Worm (Caenorhabditis elegans) whole organism, L1 larva: ENCODE results near the gene C37C3.18.

Source experiments
- C04F5.9 ChIP-seq: sonication (generic microtip); optimal IDR thresholded peaks from 2 replicates; lab custom pipeline; 2016; ENCODE audit warnings: missing genetic modification characterization, missing compliant biosample characterization
- C34B4.2 ChIP-seq: sonication (generic microtip); optimal IDR thresholded peaks from 2 replicates; lab custom pipeline; 2017; ENCODE audit warnings: mild to moderate bottlenecking, missing genetic modification characterization, missing compliant biosample characterization
- Y116A8C.19 ChIP-seq: sonication (generic microtip); optimal IDR thresholded peaks from 2 replicates; lab custom pipeline; 2016; ENCODE audit warnings: missing compliant biosample characterization, missing genetic modification characterization, borderline replicate concordance
- alr-1 ChIP-seq: fragments of 200-800 bp; sonication (Bioruptor generic); optimal IDR thresholded peaks from 2 replicates; lab custom pipeline; 2018; ENCODE audit warnings: borderline replicate concordance, mild to moderate bottlenecking, missing genetic modification characterization, missing compliant biosample characterization
- ama-1 ChIP-seq: fragments of 150-350 bp; optimal IDR thresholded peaks from 2 replicates; lab custom pipeline; 2014
- blmp-1 ChIP-seq: fragments of 150-350 bp; optimal IDR thresholded peaks from 2 replicates; lab custom pipeline; 2014; ENCODE audit warnings: missing biosample characterization, missing genetic modification characterization
- ceh-63 ChIP-seq: fragments of 200-800 bp; sonication (Bioruptor generic); optimal IDR thresholded peaks from 2 replicates; lab custom pipeline; 2018; ENCODE audit warnings: mild to moderate bottlenecking, missing genetic modification characterization, missing compliant biosample characterization
- ceh-8 ChIP-seq: fragments of 200-800 bp; sonication (Bioruptor generic); optimal IDR thresholded peaks from 2 replicates; lab custom pipeline; 2018; ENCODE audit warnings: mild to moderate bottlenecking, missing genetic modification characterization, moderate library complexity, missing compliant biosample characterization
- ceh-82 ChIP-seq, 3 experiments: fragments of 150-350 bp in 1 of 3; sonication (generic microtip) in 2 of 3; optimal IDR thresholded peaks; 2 replicates each; lab custom pipeline; 2014 to 2017; ENCODE audit warnings: missing biosample characterization in 3 of 3, missing genetic modification characterization in 3 of 3
- ces-1 ChIP-seq: fragments of 150-350 bp; optimal IDR thresholded peaks from 2 replicates; lab custom pipeline; 2014; ENCODE audit warnings: missing biosample characterization, missing genetic modification reagents, missing genetic modification characterization
- dpl-1 ChIP-seq, 3 experiments: fragments of 150-350 bp in 2 of 3; sonication (generic microtip) in 1 of 3; optimal IDR thresholded peaks; 2 replicates each; lab custom pipeline; 2014 to 2017; ENCODE audit warnings: missing biosample characterization in 3 of 3, missing genetic modification characterization in 3 of 3, missing genetic modification reagents in 3 of 3
- efl-3 ChIP-seq: fragments of 200-800 bp; sonication (Bioruptor generic); optimal IDR thresholded peaks from 2 replicates; lab custom pipeline; 2018; ENCODE audit warnings: mild to moderate bottlenecking, missing genetic modification characterization, missing compliant biosample characterization
- egl-13 ChIP-seq: sonication (generic microtip); optimal IDR thresholded peaks from 2 replicates; lab custom pipeline; 2016; ENCODE audit warnings: missing genotype, missing genetic modification reagents, missing genetic modification characterization, missing compliant biosample characterization
- egl-27 ChIP-seq, 2 experiments: fragments of 150-350 bp in 1 of 2; sonication (generic microtip); optimal IDR thresholded peaks; 3 replicates each; lab custom pipeline; 2017 to 2018; ENCODE audit warnings: missing biosample characterization in 2 of 2, missing genetic modification characterization in 2 of 2, missing genetic modification reagents in 2 of 2
- elt-2 ChIP-seq: sonication (generic microtip); optimal IDR thresholded peaks from 2 replicates; lab custom pipeline; 2016; ENCODE audit warnings: missing genetic modification characterization, mild to moderate bottlenecking, inconsistent platforms, missing compliant biosample characterization, missing genetic modification reagents
- elt-3 ChIP-seq, 6 experiments: fragments of 150-350 bp in 1 of 6; sonication (generic microtip); optimal IDR thresholded peaks; 2 replicates each; lab custom pipeline; 2017 to 2018; ENCODE audit warnings: missing biosample characterization in 6 of 6, missing genetic modification characterization in 6 of 6, inconsistent platforms in 1 of 6
- ets-5 ChIP-seq: fragments of 200-800 bp; sonication (Bioruptor generic); IDR thresholded peaks from 2 replicates; pipeline ENCODE4 v1.3.6; 2022; ENCODE audit warnings: missing genetic modification characterization, missing compliant biosample characterization
- fkh-10 ChIP-seq: sonication (generic microtip); optimal IDR thresholded peaks from 2 replicates; lab custom pipeline; 2017; ENCODE audit warnings: missing biosample characterization, missing genetic modification reagents, missing genetic modification characterization
- fkh-4 ChIP-seq: sonication (generic microtip); optimal IDR thresholded peaks from 2 replicates; lab custom pipeline; 2016; ENCODE audit warnings: missing compliant biosample characterization, missing genetic modification characterization, borderline replicate concordance
- fkh-8 ChIP-seq: sonication (generic microtip); optimal IDR thresholded peaks from 2 replicates; lab custom pipeline; 2016; ENCODE audit warnings: mild to moderate bottlenecking, missing genetic modification characterization, missing compliant biosample characterization
- fos-1 ChIP-seq: fragments of 150-350 bp; optimal IDR thresholded peaks from 2 replicates; lab custom pipeline; 2014; ENCODE audit warnings: missing biosample characterization, missing genetic modification characterization
- grh-1 ChIP-seq: fragments of 200-800 bp; sonication (Bioruptor generic); IDR thresholded peaks from 2 replicates; pipeline ENCODE4 v1.3.6; 2022; ENCODE audit warnings: missing genetic modification reagents, missing genetic modification characterization, missing compliant biosample characterization
- hlh-17 ChIP-seq: fragments of 200-800 bp; sonication (Bioruptor generic); optimal IDR thresholded peaks from 2 replicates; lab custom pipeline; 2018; ENCODE audit warnings: missing genetic modification characterization, mild to moderate bottlenecking, missing compliant biosample characterization, moderate library complexity, borderline replicate concordance
- hpl-2 ChIP-seq: fragments of 150-350 bp; optimal IDR thresholded peaks from 2 replicates; lab custom pipeline; 2014; ENCODE audit warnings: missing biosample characterization, missing genetic modification reagents, missing genetic modification characterization
- irx-1 ChIP-seq: sonication (generic microtip); optimal IDR thresholded peaks from 2 replicates; lab custom pipeline; 2016; ENCODE audit warnings: missing genetic modification characterization, missing compliant biosample characterization
- lin-13 ChIP-seq: fragments of 150-350 bp; optimal IDR thresholded peaks from 2 replicates; lab custom pipeline; 2014; ENCODE audit warnings: missing biosample characterization, missing genetic modification reagents, missing genetic modification characterization
- lin-14 ChIP-seq: fragments of 200-800 bp; sonication (Bioruptor generic); optimal IDR thresholded peaks from 2 replicates; lab custom pipeline; 2018; ENCODE audit warnings: mild to moderate bottlenecking, missing genetic modification characterization, moderate library complexity, missing compliant biosample characterization
- lin-35 ChIP-seq, 2 experiments: fragments of 150-350 bp; optimal IDR thresholded peaks; 2 replicates each; lab custom pipeline; 2014; ENCODE audit warnings: missing biosample characterization in 2 of 2, missing genetic modification characterization in 2 of 2, missing genetic modification reagents in 2 of 2
- lir-3 ChIP-seq: sonication (generic microtip); optimal IDR thresholded peaks from 2 replicates; lab custom pipeline; 2016; ENCODE audit warnings: mild to moderate bottlenecking, missing genetic modification characterization, moderate library complexity, missing compliant biosample characterization; ENCODE audit not compliant: poor library complexity
- mdl-1 ChIP-seq, 2 experiments: fragments of 150-350 bp; optimal IDR thresholded peaks; 2 replicates each; lab custom pipeline; 2014 to 2017; ENCODE audit warnings: missing biosample characterization in 2 of 2, missing genetic modification characterization in 2 of 2, inconsistent platforms in 1 of 2
- mep-1 ChIP-seq: fragments of 150-350 bp; optimal IDR thresholded peaks from 2 replicates; lab custom pipeline; 2014; ENCODE audit warnings: missing biosample characterization, missing genetic modification characterization
- nhr-11 ChIP-seq: fragments of 150-350 bp; optimal IDR thresholded peaks from 2 replicates; lab custom pipeline; 2014; ENCODE audit warnings: missing biosample characterization, missing genetic modification characterization
- nhr-237 ChIP-seq: fragments of 150-350 bp; optimal IDR thresholded peaks from 2 replicates; lab custom pipeline; 2014; ENCODE audit warnings: missing biosample characterization, missing genetic modification characterization
- nhr-47 ChIP-seq: sonication (generic microtip); optimal IDR thresholded peaks from 2 replicates; lab custom pipeline; 2016; ENCODE audit warnings: mild to moderate bottlenecking, missing genetic modification characterization, moderate library complexity, missing compliant biosample characterization
- nhr-71 ChIP-seq: sonication (generic microtip); optimal IDR thresholded peaks from 2 replicates; lab custom pipeline; 2016; ENCODE audit warnings: mild to moderate bottlenecking, missing genetic modification characterization, moderate library complexity, missing compliant biosample characterization
- nhr-76 ChIP-seq: sonication (generic microtip); optimal IDR thresholded peaks from 2 replicates; lab custom pipeline; 2017; ENCODE audit warnings: missing biosample characterization, missing genetic modification characterization
- nhr-84 ChIP-seq: sonication (generic microtip); optimal IDR thresholded peaks from 2 replicates; lab custom pipeline; 2017; ENCODE audit warnings: missing biosample characterization, missing genetic modification characterization
- nhr-85 ChIP-seq: sonication (generic microtip); peaks from one replicate; lab custom pipeline; 2016; ENCODE audit warnings: missing genetic modification characterization, inconsistent platforms, missing compliant biosample characterization
- nhr-90 ChIP-seq: sonication (generic microtip); optimal IDR thresholded peaks from 2 replicates; lab custom pipeline; 2016; ENCODE audit warnings: mild to moderate bottlenecking, missing genetic modification characterization, missing compliant biosample characterization; ENCODE audit not compliant: poor library complexity
- pqm-1 ChIP-seq: sonication (generic microtip); optimal IDR thresholded peaks from 3 replicates; lab custom pipeline; 2017; ENCODE audit warnings: missing biosample characterization, missing genetic modification characterization
- skn-1 ChIP-seq: fragments of 150-350 bp; optimal IDR thresholded peaks from 2 replicates; lab custom pipeline; 2014; ENCODE audit warnings: missing biosample characterization, missing genetic modification characterization
- snpc-4 ChIP-seq: fragments of 150-350 bp; optimal IDR thresholded peaks from 2 replicates; lab custom pipeline; 2014; ENCODE audit warnings: missing biosample characterization, missing genetic modification characterization
- snu-23 ChIP-seq: sonication (generic microtip); optimal IDR thresholded peaks from 2 replicates; lab custom pipeline; 2016; ENCODE audit warnings: missing genetic modification characterization, missing compliant biosample characterization
- sup-37 ChIP-seq: fragments of 200-800 bp; sonication (Bioruptor generic); optimal IDR thresholded peaks from 2 replicates; lab custom pipeline; 2018; ENCODE audit warnings: mild to moderate bottlenecking, missing genetic modification characterization, missing compliant biosample characterization
- swsn-7 ChIP-seq: sonication (generic microtip); optimal IDR thresholded peaks from 2 replicates; lab custom pipeline; 2016; ENCODE audit warnings: missing genetic modification characterization, missing compliant biosample characterization
- tbx-2 ChIP-seq: sonication (generic microtip); optimal IDR thresholded peaks from 2 replicates; lab custom pipeline; 2016; ENCODE audit warnings: missing genetic modification characterization, missing compliant biosample characterization
- unc-130 ChIP-seq: fragments of 150-350 bp; optimal IDR thresholded peaks from 2 replicates; lab custom pipeline; 2017; ENCODE audit warnings: missing biosample characterization, missing genetic modification characterization, inconsistent platforms
- unc-62 ChIP-seq: fragments of 150-350 bp; optimal IDR thresholded peaks from 2 replicates; lab custom pipeline; 2014; ENCODE audit warnings: missing biosample characterization, missing genetic modification reagents, missing genetic modification characterization
- unc-86 ChIP-seq: sonication (generic microtip); optimal IDR thresholded peaks from 2 replicates; lab custom pipeline; 2016; ENCODE audit warnings: missing genetic modification characterization, missing compliant biosample characterization
- vab-15 ChIP-seq: sonication (generic microtip); optimal IDR thresholded peaks from 2 replicates; lab custom pipeline; 2017; ENCODE audit warnings: missing genotype, mild to moderate bottlenecking, missing genetic modification characterization, missing compliant biosample characterization
- xbp-1 ChIP-seq: sonication (generic microtip); optimal IDR thresholded peaks from 2 replicates; lab custom pipeline; 2016; ENCODE audit warnings: missing genetic modification characterization, missing compliant biosample characterization
- zip-4 ChIP-seq: fragments of 200-800 bp; sonication (Bioruptor generic); optimal IDR thresholded peaks from 2 replicates; lab custom pipeline; 2018; ENCODE audit warnings: mild to moderate bottlenecking, missing genetic modification characterization, moderate library complexity, missing compliant biosample characterization
- ztf-11 ChIP-seq, 2 experiments: sonication (generic microtip); optimal IDR thresholded peaks; 2 replicates each; lab custom pipeline; 2016 to 2017; ENCODE audit warnings: missing genetic modification characterization in 2 of 2, missing biosample characterization in 1 of 2, missing compliant biosample characterization in 1 of 2

C37C3.18 gene

ce11 chrV:7822655-7823054 lies 32.1 kb upstream of the C37C3.18 start (continued):
- TF ChIP-seq lin-35 (GFP tag; optimal IDR thresholded peaks at IDR 0.05; lab: Kevin White, UChicago) (no peak), mep-1 (no peak), nhr-237 (no peak), nhr-11 (tag; lab: Kevin White, UChicago) (no peak), nhr-76 (tag; lab: Kevin White, UChicago) (no peak), fkh-10 (no peak), ceh-8 (GFP tag; lab: Kevin White, UChicago) (no peak), efl-3 (GFP tag; lab: Kevin White, UChicago) (no peak), unc-62 (GFP tag; lab: Kevin White, UChicago) (no peak), snu-23 (GFP tag; lab: Kevin White, UChicago) (peak; percentile 53), ceh-82 (tag; optimal IDR thresholded peaks at IDR 0.05; lab: Kevin White, UChicago) (no peak), elt-3 (tag; optimal IDR thresholded peaks at IDR 0.05; lab: Kevin White, UChicago) (no peak), ces-1 (GFP tag; lab: Kevin White, UChicago) (no peak), ztf-11 (tag; optimal IDR thresholded peaks at IDR 0.05; lab: Kevin White, UChicago) (no peak), fkh-4 (no peak), egl-27 (tag; optimal IDR thresholded peaks at IDR 0.05; lab: Kevin White, UChicago) (no peak), lir-3 (tag; lab: Kevin White, UChicago) (no peak), ama-1 (lab: Kevin White, UChicago) (no peak), hlh-17 (GFP tag; lab: Kevin White, UChicago) (no peak), ceh-63 (no peak), fkh-8 (tag; lab: Kevin White, UChicago) (no peak), Y116A8C.19 (no peak), grh-1 (no peak), xbp-1 (tag; lab: Kevin White, UChicago) (peak; percentile 29), mdl-1 (tag; optimal IDR thresholded peaks at IDR 0.05; lab: Kevin White, UChicago) (peak in 1 of 2 experiments; percentile 15), unc-130 (peak; percentile 46), C34B4.2 (tag; lab: Kevin White, UChicago) (no peak), nhr-71 (tag; lab: Kevin White, UChicago) (peak; percentile 86), ets-5 (no peak), elt-2 (tag; lab: Kevin White, UChicago) (no peak), zip-4 (GFP tag; lab: Kevin White, UChicago) (no peak), nhr-90 (tag; lab: Kevin White, UChicago) (no peak), sup-37 (no peak), swsn-7 (tag; lab: Kevin White, UChicago) (peak; percentile 37), egl-13 (tag; lab: Kevin White, UChicago) (no peak), tbx-2 (tag; lab: Kevin White, UChicago) (peak; percentile 33), nhr-47 (no peak), nhr-85 (tag; lab: Kevin White, UChicago) (no peak), pqm-1 (tag; lab: Kevin White, UChicago) (no peak), lin-13 (no peak), dpl-1 (GFP tag; optimal IDR thresholded peaks at IDR 0.05; lab: Kevin White, UChicago) (no peak), hpl-2 (no peak), irx-1 (no peak), alr-1 (no peak), fos-1 (peak; percentile 39), lin-14 (peak; percentile 90), nhr-84 (tag; lab: Kevin White, UChicago) (no peak), vab-15 (tag; lab: Kevin White, UChicago) (no peak), blmp-1 (tag; lab: Kevin White, UChicago) (no peak), unc-86 (tag; lab: Kevin White, UChicago) (no peak), C04F5.9 (no peak), skn-1 (tag; lab: Kevin White, UChicago) (no peak), snpc-4 (tag; lab: Kevin White, UChicago) (no peak)
